Fruit fly (Drosophila melanogaster): ENCODE results near the gene ed.

- TF ChIP-seq CG1620 (GFP tag; optimal IDR thresholded peaks at IDR 0.05) (no peak), CG7045 (GFP tag; optimal IDR thresholded peaks at IDR 0.05) (no peak), CG11617 (GFP tag; optimal IDR thresholded peaks at IDR 0.05) (no peak), Mnt (GFP tag; optimal IDR thresholded peaks at IDR 0.05) (no peak), pad (GFP tag; optimal IDR thresholded peaks at IDR 0.05) (no peak)
Measured at dm6 chr2L:4146317-4146716, 115.1 kb downstream of the ed start.
